Worm (Caenorhabditis elegans) whole organism, late embryonic: ENCODE data around the gene F53A9.3.
A peak's percentile ranks its signal among the peaks of the same experiment; 100 is the strongest.

Source experiments
- C38D4.7 ChIP-seq: fragments of 200-800 bp; sonication (Bioruptor generic); optimal IDR thresholded peaks from 2 replicates; lab custom pipeline; 2018; ENCODE audit warnings: mild to moderate bottlenecking, missing genetic modification characterization, moderate library complexity, missing compliant biosample characterization
- F13H6.1 ChIP-seq: sonication (generic microtip); optimal IDR thresholded peaks from 2 replicates; lab custom pipeline; 2016; ENCODE audit warnings: missing genetic modification characterization, missing compliant biosample characterization
- K02D7.2 ChIP-seq: sonication (generic microtip); optimal IDR thresholded peaks from 2 replicates; lab custom pipeline; 2017; ENCODE audit warnings: mild to moderate bottlenecking, missing genetic modification characterization, missing compliant biosample characterization
- Y22D7AL.16 ChIP-seq: sonication (generic microtip); optimal IDR thresholded peaks from 2 replicates; lab custom pipeline; 2016; ENCODE audit warnings: missing genetic modification characterization, missing compliant biosample characterization
- ceh-18 ChIP-seq: sonication (generic microtip); optimal IDR thresholded peaks from 2 replicates; lab custom pipeline; 2016; ENCODE audit warnings: missing genetic modification characterization, missing compliant biosample characterization
- ceh-2 ChIP-seq: sonication (generic microtip); optimal IDR thresholded peaks from 2 replicates; lab custom pipeline; 2016; ENCODE audit warnings: missing genotype, missing genetic modification characterization, missing compliant biosample characterization
- ceh-24 ChIP-seq: sonication (generic microtip); optimal IDR thresholded peaks from 2 replicates; lab custom pipeline; 2016; ENCODE audit warnings: mild to moderate bottlenecking, missing genetic modification characterization, missing compliant biosample characterization
- ceh-31 ChIP-seq: sonication (generic microtip); optimal IDR thresholded peaks from 2 replicates; lab custom pipeline; 2016; ENCODE audit warnings: missing genetic modification characterization, missing compliant biosample characterization
- ceh-48 ChIP-seq: sonication (generic microtip); optimal IDR thresholded peaks from 2 replicates; lab custom pipeline; 2016; ENCODE audit warnings: missing genetic modification characterization, inconsistent platforms, missing compliant biosample characterization
- ceh-9 ChIP-seq: sonication (generic microtip); optimal IDR thresholded peaks from 2 replicates; lab custom pipeline; 2016; ENCODE audit warnings: mild to moderate bottlenecking, missing genetic modification characterization, inconsistent platforms, missing compliant biosample characterization
- che-1 ChIP-seq: sonication (generic microtip); optimal IDR thresholded peaks from 2 replicates; lab custom pipeline; 2016; ENCODE audit warnings: mild to moderate bottlenecking, missing genetic modification characterization, missing compliant biosample characterization
- dmd-4 ChIP-seq: sonication (generic microtip); optimal IDR thresholded peaks from 2 replicates; lab custom pipeline; 2016; ENCODE audit warnings: borderline replicate concordance, missing genetic modification characterization, missing compliant biosample characterization
- elt-4 ChIP-seq: sonication (generic microtip); optimal IDR thresholded peaks from 2 replicates; lab custom pipeline; 2016; ENCODE audit warnings: missing genetic modification characterization, missing compliant biosample characterization
- eyg-1 ChIP-seq: sonication (generic microtip); optimal IDR thresholded peaks from 2 replicates; lab custom pipeline; 2016; ENCODE audit warnings: missing genotype, missing genetic modification characterization, missing compliant biosample characterization
- fkh-10 ChIP-seq: fragments of 150-350 bp; optimal IDR thresholded peaks from 2 replicates; lab custom pipeline; 2014; ENCODE audit warnings: missing biosample characterization, missing genetic modification reagents, missing genetic modification characterization
- fkh-6 ChIP-seq: sonication (generic microtip); optimal IDR thresholded peaks from 2 replicates; lab custom pipeline; 2016; ENCODE audit warnings: missing genetic modification characterization, missing compliant biosample characterization
- gmeb-2 ChIP-seq: sonication (generic microtip); optimal IDR thresholded peaks from 2 replicates; lab custom pipeline; 2016; ENCODE audit warnings: missing genetic modification characterization, inconsistent platforms, missing compliant biosample characterization
- hlh-13 ChIP-seq: fragments of 200-800 bp; sonication (Bioruptor generic); optimal IDR thresholded peaks from 2 replicates; lab custom pipeline; 2018; ENCODE audit warnings: mild to moderate bottlenecking, missing genetic modification characterization, missing compliant biosample characterization
- hlh-15 ChIP-seq: sonication (generic microtip); optimal IDR thresholded peaks from 2 replicates; lab custom pipeline; 2016; ENCODE audit warnings: missing genetic modification characterization, missing compliant biosample characterization
- hlh-30 ChIP-seq: sonication (generic microtip); optimal IDR thresholded peaks from 2 replicates; lab custom pipeline; 2017; ENCODE audit warnings: antibody characterized with exemption, missing genetic modification characterization, missing compliant biosample characterization; ENCODE audit not compliant: insufficient read depth
- hlh-6 ChIP-seq: sonication (generic microtip); optimal IDR thresholded peaks from 2 replicates; lab custom pipeline; 2016; ENCODE audit warnings: missing genotype, missing genetic modification characterization, missing compliant biosample characterization
- hlh-8 ChIP-seq: sonication (generic microtip); optimal IDR thresholded peaks from 2 replicates; lab custom pipeline; 2016; ENCODE audit warnings: missing genotype, missing genetic modification characterization, missing compliant biosample characterization
- lin-11 ChIP-seq: fragments of 200-800 bp; sonication (Bioruptor generic); optimal IDR thresholded peaks from 2 replicates; lab custom pipeline; 2018; ENCODE audit warnings: mild to moderate bottlenecking, missing genetic modification characterization, missing compliant biosample characterization
- mec-3 ChIP-seq: sonication (generic microtip); optimal IDR thresholded peaks from 2 replicates; lab custom pipeline; 2016; ENCODE audit warnings: borderline replicate concordance, missing genetic modification characterization, missing compliant biosample characterization
- nfya-1 ChIP-seq: sonication (generic microtip); optimal IDR thresholded peaks from 2 replicates; lab custom pipeline; 2017; ENCODE audit warnings: missing genetic modification characterization, mild to moderate bottlenecking, missing compliant biosample characterization, antibody characterized with exemption, moderate library complexity
- nhr-11 ChIP-seq: fragments of 150-350 bp; optimal IDR thresholded peaks from 2 replicates; lab custom pipeline; 2014; ENCODE audit warnings: missing biosample characterization, missing genetic modification characterization
- npax-4 ChIP-seq: sonication (generic microtip); optimal IDR thresholded peaks from 2 replicates; lab custom pipeline; 2016; ENCODE audit warnings: missing genetic modification characterization, missing compliant biosample characterization
- pag-3 ChIP-seq: sonication (generic microtip); optimal IDR thresholded peaks from 2 replicates; lab custom pipeline; 2016; ENCODE audit warnings: missing compliant biosample characterization, missing genetic modification characterization, borderline replicate concordance
- pat-9 ChIP-seq: fragments of 200-800 bp; sonication (Bioruptor generic); optimal IDR thresholded peaks from 2 replicates; lab custom pipeline; 2018; ENCODE audit warnings: mild to moderate bottlenecking, missing genetic modification characterization, moderate library complexity, missing compliant biosample characterization
- pha-2 ChIP-seq: sonication (generic microtip); optimal IDR thresholded peaks from 2 replicates; lab custom pipeline; 2017; ENCODE audit warnings: mild to moderate bottlenecking, missing genetic modification characterization, missing compliant biosample characterization
- ref-2 ChIP-seq: sonication (generic microtip); optimal IDR thresholded peaks from 2 replicates; lab custom pipeline; 2016; ENCODE audit warnings: missing genetic modification characterization, missing compliant biosample characterization
- sdc-2 ChIP-seq: sonication (generic microtip); optimal IDR thresholded peaks from 2 replicates; lab custom pipeline; 2016; ENCODE audit warnings: missing genotype, missing genetic modification characterization, missing compliant biosample characterization
- sox-2 ChIP-seq: fragments of 200-800 bp; sonication (Bioruptor generic); IDR thresholded peaks from 2 replicates; pipeline ENCODE4 v1.3.6; 2022; ENCODE audit warnings: missing genetic modification reagents, missing genetic modification characterization, missing compliant biosample characterization
- sox-4 ChIP-seq: sonication (generic microtip); optimal IDR thresholded peaks from 2 replicates; lab custom pipeline; 2017; ENCODE audit warnings: mild to moderate bottlenecking, missing genetic modification characterization, inconsistent platforms, missing compliant biosample characterization
- tbx-7 ChIP-seq: sonication (generic microtip); optimal IDR thresholded peaks from 2 replicates; lab custom pipeline; 2016; ENCODE audit warnings: missing genotype, missing genetic modification characterization, missing compliant biosample characterization
- ttx-3 ChIP-seq: sonication (generic microtip); optimal IDR thresholded peaks from 2 replicates; lab custom pipeline; 2016; ENCODE audit warnings: missing genetic modification reagents, missing genetic modification characterization, missing compliant biosample characterization
- zip-5 ChIP-seq: sonication (generic microtip); optimal IDR thresholded peaks from 2 replicates; lab custom pipeline; 2016; ENCODE audit warnings: missing genetic modification characterization, missing compliant biosample characterization

Gene F53A9.3

DNA sequence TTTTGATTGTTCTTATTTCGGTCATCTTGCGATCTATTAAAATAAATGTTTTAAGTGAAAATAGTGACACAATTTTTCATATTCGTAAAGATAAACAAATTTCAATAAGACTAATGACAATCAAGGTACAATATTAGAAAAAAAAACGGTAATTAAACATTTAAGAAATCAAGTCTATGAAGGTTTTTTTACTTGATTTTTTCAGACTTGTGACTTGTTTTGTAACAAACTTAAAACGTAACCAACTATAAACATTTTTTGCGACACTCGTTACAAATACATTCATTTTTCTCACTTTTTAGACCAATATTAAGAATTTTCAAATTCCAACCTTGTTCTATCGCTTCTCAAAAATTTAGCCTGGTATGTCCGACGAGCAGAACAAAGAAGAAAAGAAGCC lies 31.2 kb downstream of the F53A9.3 start, which contains the start of gene M02D8.2:
TSS of gene M02D8.2 (plus strand) at position 301 of the 400 bp plus-strand sequence.
- no peak for TF ChIP-seq ceh-9 (tag; lab: Kevin White, UChicago)
- TF ChIP-seq dmd-4 (tag; lab: Kevin White, UChicago) = no peak
- no peak for TF ChIP-seq hlh-8 (tag; lab: Kevin White, UChicago)
- no peak for TF ChIP-seq nhr-11
- no peak for TF ChIP-seq lin-11
- no peak for TF ChIP-seq F13H6.1

DNA sequence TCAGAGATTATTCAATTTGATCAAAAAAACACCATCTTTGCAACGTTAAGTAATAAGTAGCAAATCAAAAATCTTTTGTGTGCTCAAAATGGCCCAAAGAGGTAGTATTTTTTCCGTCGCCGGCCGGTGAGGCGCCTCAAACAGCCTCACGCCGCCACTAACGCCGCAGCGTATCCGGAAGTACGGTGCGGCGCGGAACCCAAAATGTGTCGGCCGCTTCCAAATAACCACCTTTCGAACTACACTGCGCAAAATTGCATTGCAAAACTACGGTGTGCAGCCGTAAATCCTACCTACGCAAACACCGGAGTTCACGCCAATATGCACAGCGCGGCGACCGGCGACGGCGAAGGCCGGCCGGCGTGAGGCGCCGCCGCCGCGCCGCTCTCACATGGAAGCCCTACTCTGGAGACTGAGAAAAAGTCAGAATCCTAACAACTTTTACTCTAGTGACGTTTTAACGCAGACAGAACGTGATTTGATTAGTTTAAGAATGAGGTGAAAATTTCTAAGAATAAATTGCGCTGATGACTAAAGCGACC lies 33.5 kb downstream of the F53A9.3 start:
- peak; percentile 2 for TF ChIP-seq sdc-2
- no peak for TF ChIP-seq hlh-13 (GFP tag; lab: Kevin White, UChicago)
- no peak for TF ChIP-seq ceh-18
- TF ChIP-seq hlh-6 (tag; lab: Kevin White, UChicago) = no peak
- TF ChIP-seq sox-2 = no peak
- TF ChIP-seq hlh-15 (tag; lab: Kevin White, UChicago) = no peak

DNA sequence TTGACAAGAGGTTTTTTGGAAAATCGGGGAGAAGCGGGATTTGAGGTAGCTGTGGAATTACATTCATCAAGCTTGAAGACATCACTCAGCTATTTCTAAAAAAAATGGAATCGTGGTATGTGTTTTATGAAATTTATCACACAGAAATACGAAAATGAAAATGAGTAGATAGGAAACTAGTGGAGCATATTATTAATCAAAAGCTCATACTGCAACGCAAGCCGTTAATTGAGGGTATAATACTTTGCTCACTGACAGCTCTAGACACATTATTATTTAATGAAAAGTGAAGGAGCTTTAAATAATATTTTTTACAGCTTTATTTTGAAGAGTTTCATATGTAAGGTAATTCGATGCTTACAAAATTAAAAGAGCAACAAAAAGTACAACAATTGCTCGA lies 34.7 kb downstream of the F53A9.3 start, which contains the start of gene M02D8.7:
TSS of gene M02D8.7 (minus strand) at position 101 of the 400 bp plus-strand sequence.
- TF ChIP-seq npax-4 (tag; lab: Kevin White, UChicago) (no peak), pat-9 (tag; lab: Kevin White, UChicago) (no peak), zip-5 (tag; lab: Kevin White, UChicago) (no peak), ceh-31 (tag; lab: Kevin White, UChicago) (no peak), ttx-3 (tag; lab: Kevin White, UChicago) (no peak), pha-2 (tag; lab: Kevin White, UChicago) (no peak), ceh-48 (tag; lab: Kevin White, UChicago) (no peak), gmeb-2 (no peak), ceh-2 (tag; lab: Kevin White, UChicago) (no peak), ceh-24 (no peak), hlh-15 (tag; lab: Kevin White, UChicago) (no peak), Y22D7AL.16 (tag; lab: Kevin White, UChicago) (no peak), eyg-1 (tag; lab: Kevin White, UChicago) (no peak), mec-3 (tag; lab: Kevin White, UChicago) (no peak), ref-2 (tag; lab: Kevin White, UChicago) (no peak), nfya-1 (no peak), fkh-6 (tag; lab: Kevin White, UChicago) (no peak)

DNA sequence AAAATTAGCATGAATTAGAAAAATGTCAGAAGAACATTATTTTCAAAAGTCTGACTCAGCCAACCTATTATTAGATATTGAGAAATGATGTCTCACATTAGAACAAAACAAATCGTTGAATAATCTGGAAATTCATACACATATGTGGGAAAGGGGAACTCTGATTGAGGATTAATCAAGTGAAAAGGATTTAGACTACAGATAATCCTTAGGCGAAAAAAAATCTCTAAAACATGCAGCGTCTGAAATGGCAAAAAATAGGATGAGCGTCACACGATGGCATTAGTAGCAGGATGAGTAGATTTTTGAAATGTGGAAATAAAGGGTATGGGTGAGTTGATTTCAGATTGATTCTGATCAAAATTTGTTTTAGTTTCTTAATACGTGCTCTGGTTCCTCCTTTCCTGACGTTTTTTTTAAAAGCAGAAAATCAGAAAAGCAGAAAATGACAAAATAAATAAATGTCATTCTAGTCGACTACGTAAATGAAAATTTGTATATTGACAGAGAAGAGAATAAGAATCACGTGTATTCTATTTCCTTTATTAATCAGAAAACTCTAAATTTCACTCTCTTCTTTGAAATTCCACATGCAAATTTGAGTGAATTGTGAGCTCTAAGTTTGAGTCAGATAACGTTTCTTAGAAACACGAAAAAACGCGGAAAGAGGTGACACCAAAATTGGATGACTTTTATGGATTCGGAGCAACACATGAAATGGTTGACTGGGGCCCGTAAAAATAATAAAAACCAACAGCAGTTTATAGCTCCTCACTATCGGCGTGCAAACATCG lies 36.2 kb downstream of the F53A9.3 start:
- no peak for TF ChIP-seq sox-4 (tag; lab: Kevin White, UChicago)
- TF ChIP-seq che-1 (tag; lab: Kevin White, UChicago) = no peak
- no peak for TF ChIP-seq fkh-10 (GFP tag; lab: Kevin White, UChicago)
- TF ChIP-seq pag-3 = no peak
- TF ChIP-seq mec-3 (tag; lab: Kevin White, UChicago) = no peak
- TF ChIP-seq fkh-6 (tag; lab: Kevin White, UChicago) = no peak
- no peak for TF ChIP-seq K02D7.2 (tag; lab: Kevin White, UChicago)

- TF ChIP-seq ceh-24 (no peak), ttx-3 (tag; lab: Kevin White, UChicago) (no peak), pha-2 (tag; lab: Kevin White, UChicago) (no peak), K02D7.2 (tag; lab: Kevin White, UChicago) (no peak), sdc-2 (no peak), ceh-2 (tag; lab: Kevin White, UChicago) (no peak), gmeb-2 (no peak), hlh-30 (tag; lab: Kevin White, UChicago) (no peak), hlh-8 (tag; lab: Kevin White, UChicago) (no peak), hlh-13 (GFP tag; lab: Kevin White, UChicago) (no peak), mec-3 (tag; lab: Kevin White, UChicago) (no peak), C38D4.7 (GFP tag; lab: Kevin White, UChicago) (no peak), elt-4 (tag; lab: Kevin White, UChicago) (no peak), pat-9 (tag; lab: Kevin White, UChicago) (no peak), tbx-7 (tag; lab: Kevin White, UChicago) (no peak), hlh-6 (tag; lab: Kevin White, UChicago) (no peak)
These were observed 37.4 kb downstream of the F53A9.3 start for ce11 chrX:8745524-8745923.
